Worm (Caenorhabditis elegans) whole organism, late embryonic: ENCODE measurements around the gene C06A6.4.

Experiments
- C38D4.7 ChIP-seq: fragments of 200-800 bp; sonication (Bioruptor generic); optimal IDR thresholded peaks from 2 replicates; lab custom pipeline; 2018; ENCODE audit warnings: mild to moderate bottlenecking, missing genetic modification characterization, moderate library complexity, missing compliant biosample characterization
- F13H6.1 ChIP-seq: sonication (generic microtip); optimal IDR thresholded peaks from 2 replicates; lab custom pipeline; 2016; ENCODE audit warnings: missing genetic modification characterization, missing compliant biosample characterization
- K02D7.2 ChIP-seq: sonication (generic microtip); optimal IDR thresholded peaks from 2 replicates; lab custom pipeline; 2017; ENCODE audit warnings: mild to moderate bottlenecking, missing genetic modification characterization, missing compliant biosample characterization
- K09A11.1 ChIP-seq: sonication (generic microtip); optimal IDR thresholded peaks from 2 replicates; lab custom pipeline; 2017; ENCODE audit warnings: antibody characterized with exemption, mild to moderate bottlenecking, missing genetic modification characterization, missing compliant biosample characterization; ENCODE audit not compliant: insufficient read depth
- T23F11.4 ChIP-seq: fragments of 200-800 bp; sonication (Bioruptor generic); optimal IDR thresholded peaks from 2 replicates; lab custom pipeline; 2018; ENCODE audit warnings: mild to moderate bottlenecking, missing genetic modification characterization, missing compliant biosample characterization
- Y22D7AL.16 ChIP-seq: sonication (generic microtip); optimal IDR thresholded peaks from 2 replicates; lab custom pipeline; 2016; ENCODE audit warnings: missing genetic modification characterization, missing compliant biosample characterization
- ahr-1 ChIP-seq: sonication (generic microtip); optimal IDR thresholded peaks from 2 replicates; lab custom pipeline; 2016; ENCODE audit warnings: missing genetic modification characterization, missing compliant biosample characterization
- ceh-14 ChIP-seq: sonication (generic microtip); optimal IDR thresholded peaks from 2 replicates; lab custom pipeline; 2016; ENCODE audit warnings: missing genotype, missing genetic modification characterization, missing compliant biosample characterization
- ceh-18 ChIP-seq: sonication (generic microtip); optimal IDR thresholded peaks from 2 replicates; lab custom pipeline; 2016; ENCODE audit warnings: missing genetic modification characterization, missing compliant biosample characterization
- ceh-19 ChIP-seq: fragments of 200-800 bp; sonication (Bioruptor generic); optimal IDR thresholded peaks from 2 replicates; lab custom pipeline; 2018; ENCODE audit warnings: mild to moderate bottlenecking, missing genetic modification characterization, missing compliant biosample characterization
- ceh-31 ChIP-seq: sonication (generic microtip); optimal IDR thresholded peaks from 2 replicates; lab custom pipeline; 2016; ENCODE audit warnings: missing genetic modification characterization, missing compliant biosample characterization
- ceh-45 ChIP-seq: fragments of 200-800 bp; sonication (Bioruptor generic); IDR thresholded peaks from 2 replicates; pipeline ENCODE4 v1.3.6; 2022; ENCODE audit warnings: missing genetic modification reagents, missing genetic modification characterization, missing compliant biosample characterization
- ceh-48 ChIP-seq: sonication (generic microtip); optimal IDR thresholded peaks from 2 replicates; lab custom pipeline; 2016; ENCODE audit warnings: missing genetic modification characterization, inconsistent platforms, missing compliant biosample characterization
- che-1 ChIP-seq: sonication (generic microtip); optimal IDR thresholded peaks from 2 replicates; lab custom pipeline; 2016; ENCODE audit warnings: mild to moderate bottlenecking, missing genetic modification characterization, missing compliant biosample characterization
- dmd-4 ChIP-seq: sonication (generic microtip); optimal IDR thresholded peaks from 2 replicates; lab custom pipeline; 2016; ENCODE audit warnings: borderline replicate concordance, missing genetic modification characterization, missing compliant biosample characterization
- elt-2 ChIP-seq: sonication (generic microtip); optimal IDR thresholded peaks from 2 replicates; lab custom pipeline; 2016; ENCODE audit warnings: missing genetic modification reagents, missing genetic modification characterization, missing compliant biosample characterization
- elt-4 ChIP-seq: sonication (generic microtip); optimal IDR thresholded peaks from 2 replicates; lab custom pipeline; 2016; ENCODE audit warnings: missing genetic modification characterization, missing compliant biosample characterization
- fax-1 ChIP-seq: sonication (generic microtip); optimal IDR thresholded peaks from 2 replicates; lab custom pipeline; 2016; ENCODE audit warnings: missing genotype, missing genetic modification characterization, missing compliant biosample characterization
- fkh-10 ChIP-seq: fragments of 150-350 bp; optimal IDR thresholded peaks from 2 replicates; lab custom pipeline; 2014; ENCODE audit warnings: missing biosample characterization, missing genetic modification reagents, missing genetic modification characterization
- fkh-6 ChIP-seq: sonication (generic microtip); optimal IDR thresholded peaks from 2 replicates; lab custom pipeline; 2016; ENCODE audit warnings: missing genetic modification characterization, missing compliant biosample characterization
- hlh-13 ChIP-seq: fragments of 200-800 bp; sonication (Bioruptor generic); optimal IDR thresholded peaks from 2 replicates; lab custom pipeline; 2018; ENCODE audit warnings: mild to moderate bottlenecking, missing genetic modification characterization, missing compliant biosample characterization
- hlh-15 ChIP-seq: sonication (generic microtip); optimal IDR thresholded peaks from 2 replicates; lab custom pipeline; 2016; ENCODE audit warnings: missing genetic modification characterization, missing compliant biosample characterization
- hlh-30 ChIP-seq: sonication (generic microtip); optimal IDR thresholded peaks from 2 replicates; lab custom pipeline; 2017; ENCODE audit warnings: antibody characterized with exemption, missing genetic modification characterization, missing compliant biosample characterization; ENCODE audit not compliant: insufficient read depth
- hlh-6 ChIP-seq: sonication (generic microtip); optimal IDR thresholded peaks from 2 replicates; lab custom pipeline; 2016; ENCODE audit warnings: missing genotype, missing genetic modification characterization, missing compliant biosample characterization
- hlh-8 ChIP-seq: sonication (generic microtip); optimal IDR thresholded peaks from 2 replicates; lab custom pipeline; 2016; ENCODE audit warnings: missing genotype, missing genetic modification characterization, missing compliant biosample characterization
- lin-11 ChIP-seq: fragments of 200-800 bp; sonication (Bioruptor generic); optimal IDR thresholded peaks from 2 replicates; lab custom pipeline; 2018; ENCODE audit warnings: mild to moderate bottlenecking, missing genetic modification characterization, missing compliant biosample characterization
- madf-2 ChIP-seq: sonication (generic microtip); optimal IDR thresholded peaks from 2 replicates; lab custom pipeline; 2017; ENCODE audit warnings: missing genetic modification characterization, missing compliant biosample characterization
- nfya-1 ChIP-seq: sonication (generic microtip); optimal IDR thresholded peaks from 2 replicates; lab custom pipeline; 2017; ENCODE audit warnings: missing genetic modification characterization, mild to moderate bottlenecking, missing compliant biosample characterization, antibody characterized with exemption, moderate library complexity
- nhr-11 ChIP-seq: fragments of 150-350 bp; optimal IDR thresholded peaks from 2 replicates; lab custom pipeline; 2014; ENCODE audit warnings: missing biosample characterization, missing genetic modification characterization
- nhr-232 ChIP-seq: sonication (generic microtip); optimal IDR thresholded peaks from 2 replicates; lab custom pipeline; 2016; ENCODE audit warnings: missing genetic modification characterization, missing compliant biosample characterization
- npax-4 ChIP-seq: sonication (generic microtip); optimal IDR thresholded peaks from 2 replicates; lab custom pipeline; 2016; ENCODE audit warnings: missing genetic modification characterization, missing compliant biosample characterization
- odd-2 ChIP-seq: sonication (generic microtip); optimal IDR thresholded peaks from 2 replicates; lab custom pipeline; 2017; ENCODE audit warnings: antibody characterized with exemption, mild to moderate bottlenecking, missing genetic modification characterization, missing compliant biosample characterization
- pag-3 ChIP-seq: sonication (generic microtip); optimal IDR thresholded peaks from 2 replicates; lab custom pipeline; 2016; ENCODE audit warnings: missing compliant biosample characterization, missing genetic modification characterization, borderline replicate concordance
- pqm-1 ChIP-seq: sonication (generic microtip); optimal IDR thresholded peaks from 2 replicates; lab custom pipeline; 2016; ENCODE audit warnings: missing genetic modification characterization, missing compliant biosample characterization
- pros-1 ChIP-seq: fragments of 150-350 bp; optimal IDR thresholded peaks from 2 replicates; lab custom pipeline; 2014; ENCODE audit warnings: missing biosample characterization, missing genetic modification reagents, missing genetic modification characterization
- sox-2 ChIP-seq: fragments of 200-800 bp; sonication (Bioruptor generic); IDR thresholded peaks from 2 replicates; pipeline ENCODE4 v1.3.6; 2022; ENCODE audit warnings: missing genetic modification reagents, missing genetic modification characterization, missing compliant biosample characterization
- tbx-7 ChIP-seq: sonication (generic microtip); optimal IDR thresholded peaks from 2 replicates; lab custom pipeline; 2016; ENCODE audit warnings: missing genotype, missing genetic modification characterization, missing compliant biosample characterization
- ttx-3 ChIP-seq: sonication (generic microtip); optimal IDR thresholded peaks from 2 replicates; lab custom pipeline; 2016; ENCODE audit warnings: missing genetic modification reagents, missing genetic modification characterization, missing compliant biosample characterization
- unc-42 ChIP-seq: sonication (generic microtip); optimal IDR thresholded peaks from 2 replicates; lab custom pipeline; 2016; ENCODE audit warnings: missing genotype, missing genetic modification characterization, missing compliant biosample characterization
- unc-55 ChIP-seq: sonication (generic microtip); optimal IDR thresholded peaks from 2 replicates; lab custom pipeline; 2017; ENCODE audit warnings: missing biosample characterization, missing genetic modification reagents, missing genetic modification characterization
- unc-86 ChIP-seq: sonication (generic microtip); optimal IDR thresholded peaks from 2 replicates; lab custom pipeline; 2016; ENCODE audit warnings: missing genetic modification characterization, missing compliant biosample characterization
- zip-5 ChIP-seq: sonication (generic microtip); optimal IDR thresholded peaks from 2 replicates; lab custom pipeline; 2016; ENCODE audit warnings: missing genetic modification characterization, missing compliant biosample characterization

Gene C06A6.4

ce11 chrIV:7845585-7845984 is 16.5 kb upstream of the C06A6.4 start (continued):
- peak; percentile 59 for TF ChIP-seq F13H6.1 (tag; lab: Kevin White, UChicago)
- peak; percentile 33 for TF ChIP-seq unc-42 (tag; lab: Kevin White, UChicago)
- peak; percentile 67 for TF ChIP-seq pros-1
- TF ChIP-seq dmd-4 (tag; lab: Kevin White, UChicago) = peak; percentile 78
- TF ChIP-seq unc-55 (GFP tag; lab: Kevin White, UChicago) = peak; percentile 80
- no peak for TF ChIP-seq K02D7.2 (tag; lab: Kevin White, UChicago)
- no peak for TF ChIP-seq fax-1 (tag; lab: Kevin White, UChicago)
- peak; percentile 9 for TF ChIP-seq pqm-1
- TF ChIP-seq ceh-31 = peak; percentile 85
- TF ChIP-seq C38D4.7 (GFP tag; lab: Kevin White, UChicago) = peak; percentile 12
- TF ChIP-seq pag-3 (tag; lab: Kevin White, UChicago) = no peak
- peak; percentile 74 for TF ChIP-seq ceh-19
- peak; percentile 25 for TF ChIP-seq madf-2 (tag; lab: Kevin White, UChicago)
- no peak for TF ChIP-seq hlh-8 (tag; lab: Kevin White, UChicago)
- TF ChIP-seq odd-2 (tag; lab: Kevin White, UChicago) = no peak
- TF ChIP-seq K09A11.1 (tag; lab: Kevin White, UChicago) = no peak
- TF ChIP-seq npax-4 (tag; lab: Kevin White, UChicago) = no peak
- TF ChIP-seq hlh-13 (GFP tag; lab: Kevin White, UChicago) = no peak
- TF ChIP-seq hlh-30 (tag; lab: Kevin White, UChicago) = peak; percentile 17
- peak; percentile 32 for TF ChIP-seq T23F11.4
- no peak for TF ChIP-seq nhr-232
- TF ChIP-seq Y22D7AL.16 (tag; lab: Kevin White, UChicago) = no peak
- TF ChIP-seq sox-2 (GFP tag; lab: Robert Waterston, UW) = no peak; the same call in 1 of the 2 replicates

DNA sequence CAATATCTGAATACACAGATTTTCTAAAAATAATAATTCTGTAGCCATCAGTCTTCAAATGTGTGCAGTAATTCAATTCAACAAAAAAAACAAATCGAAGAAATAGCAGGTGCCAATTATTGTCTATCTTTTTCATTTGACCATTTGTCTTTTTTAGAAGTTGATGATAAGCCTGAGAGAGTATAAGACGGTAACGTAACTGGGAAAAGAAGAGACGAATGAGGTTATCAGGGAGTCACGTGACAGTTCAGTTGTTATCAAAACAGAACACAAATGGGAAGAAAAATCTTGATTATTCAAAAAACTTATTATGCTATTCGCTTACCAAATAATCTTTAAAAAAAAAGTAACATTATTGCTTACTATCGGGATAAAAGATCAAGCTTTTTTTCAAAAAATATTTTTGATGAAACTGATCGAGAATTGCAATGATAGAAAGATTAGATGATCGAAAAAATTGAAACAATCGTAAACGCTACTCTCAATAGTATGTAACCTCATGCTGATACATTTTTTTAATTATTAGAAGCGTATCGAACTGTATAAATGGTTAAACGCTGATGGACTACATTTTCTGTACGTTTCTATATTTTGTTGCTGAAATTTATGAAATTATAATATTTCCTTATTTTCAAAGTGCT is 15.4 kb upstream of the C06A6.4 start:
- TF ChIP-seq zip-5 (tag; lab: Kevin White, UChicago) = no peak
- TF ChIP-seq hlh-30 (tag; lab: Kevin White, UChicago) = peak; percentile 17
- TF ChIP-seq elt-2 = peak; percentile 8

DNA sequence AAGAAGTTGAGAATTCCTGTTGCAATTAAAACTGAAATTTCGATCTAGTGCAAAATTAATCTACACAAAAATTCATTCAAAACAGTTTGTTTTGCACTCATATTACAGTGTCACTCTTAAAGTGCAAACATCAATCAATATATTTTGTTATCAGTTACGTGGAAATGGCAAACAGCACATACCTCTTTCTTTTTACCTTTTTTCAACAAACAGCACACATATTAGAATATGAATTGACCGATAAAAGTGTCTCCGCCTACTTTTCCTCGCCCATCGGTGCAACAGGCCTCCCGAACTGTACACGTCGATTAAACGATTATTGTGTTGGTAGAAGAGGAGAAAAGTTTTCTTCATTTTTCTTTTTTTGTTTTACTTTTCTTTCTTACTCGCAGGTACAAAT is 12.1 kb upstream of the C06A6.4 start:
- no peak for TF ChIP-seq hlh-6 (tag; lab: Kevin White, UChicago)
- no peak for TF ChIP-seq unc-42 (tag; lab: Kevin White, UChicago)
- TF ChIP-seq pqm-1 = no peak
- TF ChIP-seq hlh-15 (tag; lab: Kevin White, UChicago) = no peak
- no peak for TF ChIP-seq C38D4.7 (GFP tag; lab: Kevin White, UChicago)
- TF ChIP-seq elt-2 = peak; percentile 42
- TF ChIP-seq fkh-6 (tag; lab: Kevin White, UChicago) = no peak

DNA sequence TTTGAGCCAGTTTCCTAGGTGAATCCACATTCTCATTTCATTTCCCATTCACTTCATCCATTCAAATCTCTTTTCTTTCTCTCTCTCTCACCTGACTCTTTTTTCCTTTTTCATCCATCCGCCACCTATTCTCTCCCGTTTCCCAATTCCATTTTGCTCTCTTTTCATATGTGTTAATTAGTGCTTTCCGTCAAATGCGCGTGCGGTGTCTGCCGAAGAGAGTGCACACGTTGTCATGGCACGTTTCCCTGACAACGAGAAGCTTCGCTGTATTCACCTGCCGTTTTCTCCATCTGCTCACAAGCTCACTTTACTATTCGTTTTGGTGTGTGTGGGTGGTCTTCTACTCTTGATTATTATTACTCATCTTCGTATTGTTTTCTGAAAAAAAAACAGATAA is 10.8 kb upstream of the C06A6.4 start:
- TF ChIP-seq ahr-1 (tag; lab: Kevin White, UChicago) (no peak), ceh-48 (tag; lab: Kevin White, UChicago) (no peak), ceh-14 (tag; lab: Kevin White, UChicago) (peak; percentile 65), ceh-31 (peak; percentile 33)

ce11 chrIV:7838426-7838825 is 9.3 kb upstream of the C06A6.4 start, which contains the start of gene C06A6.7:
Gene C06A6.7 (minus strand): TSS chrIV:7838526.
- no peak for TF ChIP-seq nfya-1 (tag; lab: Kevin White, UChicago)
- TF ChIP-seq lin-11 (tag; lab: Kevin White, UChicago) = no peak
- TF ChIP-seq ceh-18 (tag; lab: Kevin White, UChicago) = no peak
- TF ChIP-seq fkh-10 = no peak
- no peak for TF ChIP-seq unc-86 (tag; lab: Kevin White, UChicago)
- TF ChIP-seq tbx-7 (tag; lab: Kevin White, UChicago) = no peak
- TF ChIP-seq ceh-45 = no peak
- no peak for TF ChIP-seq nhr-232
- TF ChIP-seq hlh-15 (tag; lab: Kevin White, UChicago) = no peak
- TF ChIP-seq fkh-6 (tag; lab: Kevin White, UChicago) = no peak
- no peak for TF ChIP-seq ceh-14 (tag; lab: Kevin White, UChicago)
- TF ChIP-seq madf-2 (tag; lab: Kevin White, UChicago) = no peak
- TF ChIP-seq nhr-11 = no peak
- TF ChIP-seq fax-1 (tag; lab: Kevin White, UChicago) = no peak
- TF ChIP-seq elt-4 = no peak
- TF ChIP-seq npax-4 (tag; lab: Kevin White, UChicago) = no peak
- no peak for TF ChIP-seq ttx-3
- no peak for TF ChIP-seq pros-1
- no peak for TF ChIP-seq che-1 (tag; lab: Kevin White, UChicago)
